Fruit fly (Drosophila melanogaster): ENCODE results near the gene CG10616.

The CG10616 gene

DNA sequence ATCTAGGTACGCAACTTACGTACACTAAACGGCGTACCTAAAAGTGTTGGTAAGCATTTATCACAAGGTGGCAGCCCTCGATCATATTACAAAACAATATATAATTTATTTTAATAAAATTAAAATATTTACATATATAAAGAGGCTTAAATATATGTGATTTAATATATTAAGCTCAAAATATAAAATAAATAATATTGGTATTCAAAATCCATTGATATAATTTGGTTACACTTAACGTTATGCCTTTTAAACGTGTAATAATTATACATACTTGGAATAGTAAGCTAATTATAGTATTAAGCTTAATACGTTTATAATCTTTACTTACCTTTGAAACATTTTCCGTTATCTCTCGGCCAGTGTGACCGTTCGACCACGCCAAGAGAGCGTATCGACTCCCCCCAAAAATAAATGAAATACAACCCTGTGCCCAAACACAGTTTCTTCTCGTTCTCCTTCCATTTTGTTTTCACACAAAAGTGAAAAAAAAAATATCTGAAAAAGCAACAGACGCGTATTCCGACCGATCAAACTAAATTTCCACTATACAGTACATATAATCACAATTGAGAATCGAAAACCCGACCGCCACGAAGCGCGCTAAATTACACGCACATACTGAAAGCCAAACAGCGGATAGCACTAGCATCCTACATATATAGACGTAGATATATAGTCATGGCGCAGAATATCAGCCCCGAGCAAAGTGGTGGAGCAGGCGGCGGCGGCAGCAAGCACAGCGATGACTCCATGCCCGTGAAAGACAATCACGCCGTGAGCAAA, 32.5 kb downstream of the CG10616 start, which contains the start of the genes CG10646 and vih (continued):
- peak; percentile 43 for TF ChIP-seq CG8290 (GFP tag; optimal IDR thresholded peaks at IDR 0.05)
- no peak for TF ChIP-seq CG8290 (tag; optimal IDR thresholded peaks at IDR 0.05)
- TF ChIP-seq trh (GFP tag; optimal IDR thresholded peaks at IDR 0.05), result no peak
- TF ChIP-seq Hmx (GFP tag; optimal IDR thresholded peaks at IDR 0.05), result no peak
- 0 out of 2 replicates have a peak, but pooled peaks have one; percentile 29 for TF ChIP-seq al (GFP tag; IDR thresholded peaks at IDR 0.05)
- TF ChIP-seq abd-A (tag; optimal IDR thresholded peaks at IDR 0.05), result no peak
- TF ChIP-seq nom (GFP tag; optimal IDR thresholded peaks at IDR 0.05), result peak; percentile 55
- TF ChIP-seq stc (GFP tag; IDR thresholded peaks at IDR 0.05), result no peak; the same call in 1 of the 2 replicates
- TF ChIP-seq dan (GFP tag; IDR thresholded peaks at IDR 0.05), result no peak
- TF ChIP-seq CG6813 (GFP tag; optimal IDR thresholded peaks at IDR 0.05), result no peak
- TF ChIP-seq CG8281 (tag; optimal IDR thresholded peaks at IDR 0.05), result no peak
- TF ChIP-seq CG17328 (GFP tag; IDR thresholded peaks at IDR 0.05), result no peak
- TF ChIP-seq CG4707 (GFP tag; optimal IDR thresholded peaks at IDR 0.05), result no peak
- TF ChIP-seq CG12104 (GFP tag; optimal IDR thresholded peaks at IDR 0.05), result peak; percentile 42
- TF ChIP-seq CG2889 (GFP tag; IDR thresholded peaks at IDR 0.05), result no peak
- no peak for TF ChIP-seq Optix (GFP tag; IDR thresholded peaks at IDR 0.05)
- TF ChIP-seq grn (GFP tag; optimal IDR thresholded peaks at IDR 0.05), result no peak
- TF ChIP-seq bbx (GFP tag; IDR thresholded peaks at IDR 0.05; ENCODE audit: partially characterized antibody), result no peak
- peak; percentile 2 for TF ChIP-seq zf30C (GFP tag; optimal IDR thresholded peaks at IDR 0.05)
- TF ChIP-seq ftz-f1 (GFP tag; optimal IDR thresholded peaks at IDR 0.05), result peak; percentile 25
- TF ChIP-seq CG13123 (GFP tag; optimal IDR thresholded peaks at IDR 0.05), result no peak
- TF ChIP-seq disco-r (GFP tag; optimal IDR thresholded peaks at IDR 0.05), result no peak
- no peak for TF ChIP-seq CG31224 (GFP tag; IDR thresholded peaks at IDR 0.05)
- no peak for TF ChIP-seq CG11695 (GFP tag; IDR thresholded peaks at IDR 0.05)
- no peak for TF ChIP-seq Elba2 (GFP tag; optimal IDR thresholded peaks at IDR 0.05)
- peak; percentile 49; the same call in 1 of the 2 replicates for TF ChIP-seq E2f2 (GFP tag; IDR thresholded peaks at IDR 0.05)
- peak; percentile 71 for TF ChIP-seq gfzf (GFP tag; optimal IDR thresholded peaks at IDR 0.05)
- TF ChIP-seq CG14014 (GFP tag; IDR thresholded peaks at IDR 0.05), result no peak
- TF ChIP-seq CG6175 (GFP tag; IDR thresholded peaks at IDR 0.05), result no peak
- peak in 1 of 2 experiments; percentile 9 for TF ChIP-seq chif (GFP tag; optimal IDR thresholded peaks at IDR 0.05)
- TF ChIP-seq Nf-YC (tag; optimal IDR thresholded peaks at IDR 0.05), result peak; percentile 63
- TF ChIP-seq tna (GFP tag; IDR thresholded peaks at IDR 0.05; ENCODE audit: partially characterized antibody), result no peak
- TF ChIP-seq CG17186 (GFP tag; optimal IDR thresholded peaks at IDR 0.05), result no peak
- no peak for TF ChIP-seq CG6854 (GFP tag; optimal IDR thresholded peaks at IDR 0.05)
- peak; percentile 96 for TF ChIP-seq MESR4 (GFP tag; optimal IDR thresholded peaks at IDR 0.05)
- TF ChIP-seq CG12391 (tag; optimal IDR thresholded peaks at IDR 0.05), result peak; percentile 77
- no peak for TF ChIP-seq h (optimal IDR thresholded peaks at IDR 0.05)
- peak; percentile 59 for TF ChIP-seq ind (GFP tag; optimal IDR thresholded peaks at IDR 0.05)
- TF ChIP-seq caup (GFP tag; optimal IDR thresholded peaks at IDR 0.05; ENCODE audit: severe bottlenecking), result peak; percentile 47
- TF ChIP-seq so (GFP tag; IDR thresholded peaks at IDR 0.05), result no peak
- TF ChIP-seq Hr51 (GFP tag; optimal IDR thresholded peaks at IDR 0.05), result peak in 1 of 2 experiments; percentile 49
- TF ChIP-seq seq (GFP tag; IDR thresholded peaks at IDR 0.05), result peak; percentile 10; the same call in 1 of the 2 replicates
- TF ChIP-seq Fer1 (GFP tag; optimal IDR thresholded peaks at IDR 0.05), result peak; percentile 57
- no peak for TF ChIP-seq cad (GFP tag; optimal IDR thresholded peaks at IDR 0.05)
- TF ChIP-seq Atf3 (GFP tag; optimal IDR thresholded peaks at IDR 0.05), result no peak
- TF ChIP-seq CG34376 (GFP tag; optimal IDR thresholded peaks at IDR 0.05), result peak; percentile 5
- no peak for TF ChIP-seq Lpt (GFP tag; optimal IDR thresholded peaks at IDR 0.05)
- no peak for TF ChIP-seq Bteb2 (GFP tag; optimal IDR thresholded peaks at IDR 0.05)
- TF ChIP-seq sens (GFP tag), result peak; percentile 85
- TF ChIP-seq CG9437 (GFP tag; optimal IDR thresholded peaks at IDR 0.05), result peak; percentile 61
- TF ChIP-seq run (tag; optimal IDR thresholded peaks at IDR 0.05), result no peak
